Fruit fly (Drosophila melanogaster) whole organism, embryonic: ENCODE results near the gene CG14352.

Experiments used
- Atf3 ChIP-seq: fragments of 200-800 bp; sonication (Bioruptor generic); optimal IDR thresholded peaks from 3 replicates; lab custom pipeline; 2016; ENCODE audit warnings: missing biosample characterization, missing genetic modification characterization
- Blimp-1 ChIP-seq: fragments of 200-800 bp; sonication (Bioruptor generic); optimal IDR thresholded peaks from 3 replicates; lab custom pipeline; 2018; ENCODE audit warnings: missing biosample characterization, missing genetic modification characterization, mild to moderate bottlenecking, moderate library complexity, missing genetic modification reagents
- CG11085 ChIP-seq: fragments of 200-800 bp; sonication (Bioruptor generic); IDR thresholded peaks from 2 replicates; pipeline ENCODE4 v1.3.6; 2022; ENCODE audit warnings: missing biosample characterization, missing genetic modification characterization
- CG11504 ChIP-seq: fragments of 200-800 bp; sonication (Bioruptor generic); optimal IDR thresholded peaks from 3 replicates; lab custom pipeline; 2019; ENCODE audit warnings: missing biosample characterization, mild to moderate bottlenecking, missing genetic modification characterization, moderate library complexity
- CG11696 ChIP-seq: fragments of 200-800 bp; sonication (Bioruptor generic); IDR thresholded peaks from 2 replicates; pipeline ENCODE4 v1.3.6; 2022; ENCODE audit warnings: missing biosample characterization, missing genetic modification characterization
- CG12071 ChIP-seq: fragments of 200-800 bp; sonication (Bioruptor generic); optimal IDR thresholded peaks from 3 replicates; lab custom pipeline; 2018; ENCODE audit warnings: missing biosample characterization, mild to moderate bottlenecking, missing genetic modification characterization
- CG12299 ChIP-seq: fragments of 200-800 bp; sonication (Bioruptor generic); optimal IDR thresholded peaks from 2 replicates; lab custom pipeline; 2018; ENCODE audit warnings: missing biosample characterization, mild to moderate bottlenecking, missing genetic modification characterization
- CG12391 ChIP-seq: fragments of 200-800 bp; sonication (Bioruptor generic); optimal IDR thresholded peaks from 3 replicates; lab custom pipeline; 2018; ENCODE audit warnings: missing biosample characterization, mild to moderate bottlenecking, missing genetic modification characterization, moderate library complexity
- CG12744 ChIP-seq: fragments of 200-800 bp; sonication (Bioruptor generic); optimal IDR thresholded peaks from 2 replicates; lab custom pipeline; 2016; ENCODE audit warnings: missing biosample characterization, missing genetic modification characterization
- CG14710 ChIP-seq: fragments of 200-800 bp; sonication (Bioruptor generic); optimal IDR thresholded peaks from 3 replicates; lab custom pipeline; 2019; ENCODE audit warnings: missing biosample characterization, mild to moderate bottlenecking, missing genetic modification characterization, moderate library complexity
- CG15011 ChIP-seq: fragments of 200-800 bp; sonication (Bioruptor generic); optimal IDR thresholded peaks from 3 replicates; lab custom pipeline; 2018; ENCODE audit warnings: missing biosample characterization, mild to moderate bottlenecking, missing genetic modification characterization
- CG1602 ChIP-seq: fragments of 200-800 bp; sonication (Bioruptor generic); optimal IDR thresholded peaks from 3 replicates; lab custom pipeline; 2016; ENCODE audit warnings: missing biosample characterization, missing genetic modification characterization
- CG1792 ChIP-seq: fragments of 200-800 bp; sonication (Bioruptor generic); optimal IDR thresholded peaks from 2 replicates; lab custom pipeline; 2016; ENCODE audit warnings: missing biosample characterization, missing genetic modification characterization
- CG18262 ChIP-seq: fragments of 200-800 bp; optimal IDR thresholded peaks from 3 replicates; lab custom pipeline; 2019; ENCODE audit warnings: missing biosample characterization, mild to moderate bottlenecking, missing genetic modification characterization, moderate library complexity
- CG1832 ChIP-seq: fragments of 200-800 bp; sonication (Bioruptor generic); optimal IDR thresholded peaks from 2 replicates; lab custom pipeline; 2017; ENCODE audit warnings: missing biosample characterization, mild to moderate bottlenecking, missing genetic modification characterization, inconsistent platforms
- CG18619 ChIP-seq: fragments of 200-800 bp; sonication (Bioruptor generic); optimal IDR thresholded peaks from 3 replicates; lab custom pipeline; 2017; ENCODE audit warnings: missing biosample characterization, mild to moderate bottlenecking, missing genetic modification characterization
- CG2202 ChIP-seq: fragments of 200-800 bp; sonication (Bioruptor generic); optimal IDR thresholded peaks from 2 replicates; lab custom pipeline; 2018; ENCODE audit warnings: missing biosample characterization, mild to moderate bottlenecking, missing genetic modification characterization
- CG32767 ChIP-seq: fragments of 200-800 bp; sonication (Bioruptor generic); IDR thresholded peaks from 2 replicates; pipeline ENCODE4 v1.3.6; 2022; ENCODE audit warnings: missing biosample characterization, missing genetic modification characterization
- CG3847 ChIP-seq: fragments of 200-800 bp; sonication (Bioruptor generic); IDR thresholded peaks from 2 replicates; pipeline ENCODE4 v1.3.6; 2022; ENCODE audit warnings: missing biosample characterization, missing genetic modification characterization
- CG4854 ChIP-seq: fragments of 200-800 bp; sonication (Bioruptor generic); optimal IDR thresholded peaks from 2 replicates; lab custom pipeline; 2016; ENCODE audit warnings: missing biosample characterization, missing genetic modification characterization, inconsistent platforms
- CG5245 ChIP-seq: fragments of 200-800 bp; sonication (Bioruptor generic); optimal IDR thresholded peaks from 3 replicates; lab custom pipeline; 2016; ENCODE audit warnings: missing biosample characterization, missing genetic modification characterization
- CG7786 ChIP-seq: fragments of 200-800 bp; sonication (Bioruptor generic); optimal IDR thresholded peaks from 2 replicates; lab custom pipeline; 2016; ENCODE audit warnings: missing biosample characterization, missing genetic modification characterization
- CG8944 ChIP-seq: fragments of 200-800 bp; sonication (Bioruptor generic); optimal IDR thresholded peaks from 3 replicates; lab custom pipeline; 2016; ENCODE audit warnings: missing biosample characterization, missing genetic modification characterization
- CHES-1-like ChIP-seq: fragments of 200-800 bp; sonication (Bioruptor generic); optimal IDR thresholded peaks from 2 replicates; lab custom pipeline; 2016; ENCODE audit warnings: missing biosample characterization, missing genetic modification characterization
- CTCF ChIP-seq: fragments of 200-800 bp; sonication (Bioruptor generic); optimal IDR thresholded peaks from 2 replicates; lab custom pipeline; 2017; ENCODE audit warnings: missing biosample characterization, mild to moderate bottlenecking, missing genetic modification characterization, moderate library complexity
- CoRest ChIP-seq: fragments of 200-800 bp; sonication (Bioruptor generic); optimal IDR thresholded peaks from 3 replicates; lab custom pipeline; 2018; ENCODE audit warnings: missing biosample characterization, mild to moderate bottlenecking, missing genetic modification characterization, moderate library complexity
- Dad ChIP-seq: fragments of 200-800 bp; sonication (Bioruptor generic); optimal IDR thresholded peaks from 3 replicates; lab custom pipeline; 2016; ENCODE audit warnings: missing biosample characterization, missing genetic modification characterization
- Dip3 ChIP-seq: fragments of 200-800 bp; sonication (Bioruptor generic); optimal IDR thresholded peaks from 3 replicates; lab custom pipeline; 2016; ENCODE audit warnings: missing biosample characterization, missing genetic modification characterization
- Ets65A ChIP-seq: fragments of 200-800 bp; sonication (Bioruptor generic); peaks from one replicate; lab custom pipeline; 2016; ENCODE audit warnings: missing biosample characterization, missing genetic modification characterization
- Fer3 ChIP-seq: fragments of 200-800 bp; sonication (Bioruptor generic); optimal IDR thresholded peaks from 2 replicates; lab custom pipeline; 2018; ENCODE audit warnings: missing biosample characterization, mild to moderate bottlenecking, missing genetic modification characterization, moderate library complexity
- H15 ChIP-seq: fragments of 200-800 bp; sonication (Bioruptor generic); IDR thresholded peaks from 3 replicates; pipeline ENCODE4 v1.3.6; 2022; ENCODE audit warnings: missing biosample characterization, missing genetic modification characterization
- Hand ChIP-seq: fragments of 200-800 bp; sonication (Bioruptor generic); optimal IDR thresholded peaks from 2 replicates; lab custom pipeline; 2017; ENCODE audit warnings: mild to moderate bottlenecking, missing biosample characterization, missing genetic modification reagents, missing genetic modification characterization
- Lhr ChIP-seq: fragments of 200-800 bp; sonication (Bioruptor generic); optimal IDR thresholded peaks from 3 replicates; lab custom pipeline; 2017; ENCODE audit warnings: mild to moderate bottlenecking, missing biosample characterization, missing genetic modification reagents, missing genetic modification characterization
- Lim3 ChIP-seq: fragments of 200-800 bp; sonication (Bioruptor generic); IDR thresholded peaks from 2 replicates; pipeline ENCODE4 v1.3.6; 2022; ENCODE audit warnings: missing biosample characterization, missing genetic modification characterization
- Lpt ChIP-seq: fragments of >200 bp; optimal IDR thresholded peaks from 2 replicates; lab custom pipeline; 2018; ENCODE audit warnings: missing biosample characterization, missing genetic modification characterization
- NK7.1 ChIP-seq: fragments of 200-800 bp; sonication (Bioruptor generic); optimal IDR thresholded peaks from 3 replicates; lab custom pipeline; 2016; ENCODE audit warnings: missing biosample characterization, missing genetic modification characterization
- Rx ChIP-seq: fragments of 200-800 bp; sonication (Bioruptor generic); IDR thresholded peaks from 2 replicates; pipeline ENCODE4 v1.3.6; 2022; ENCODE audit warnings: missing biosample characterization, missing genetic modification characterization
- Taf1 ChIP-seq: fragments of 200-800 bp; sonication (Bioruptor generic); IDR thresholded peaks from 2 replicates; pipeline ENCODE4 v1.3.6; 2022; ENCODE audit warnings: missing biosample characterization, missing genetic modification characterization
- Trl ChIP-seq, 3 experiments: fragments of >200 bp in 2 of 3; fragments of 200-800 bp in 1 of 3; sonication (Bioruptor generic) in 1 of 3; optimal IDR thresholded peaks; 2 replicates in 1 of 3; 3 replicates in 2 of 3; lab custom pipeline; 2016 to 2017; ENCODE audit warnings: missing biosample characterization in 1 of 3, missing genetic modification characterization in 1 of 3
- ap ChIP-seq: fragments of 200-800 bp; sonication (Bioruptor generic); IDR thresholded peaks from 2 replicates; pipeline ENCODE4 v1.3.6; 2022; ENCODE audit warnings: missing biosample characterization, missing genetic modification characterization
- bab2 ChIP-seq: fragments of 200-800 bp; sonication (Bioruptor generic); optimal IDR thresholded peaks from 2 replicates; lab custom pipeline; 2016; ENCODE audit warnings: missing biosample characterization, missing genetic modification characterization
- emc ChIP-seq: fragments of 200-800 bp; sonication (Bioruptor generic); optimal IDR thresholded peaks from 2 replicates; lab custom pipeline; 2016; ENCODE audit warnings: missing biosample characterization, missing genetic modification characterization
- gem ChIP-seq: fragments of 200-800 bp; sonication (Bioruptor generic); optimal IDR thresholded peaks from 2 replicates; lab custom pipeline; 2019; ENCODE audit warnings: missing biosample characterization, mild to moderate bottlenecking, missing genetic modification characterization, moderate library complexity
- her ChIP-seq: fragments of 200-800 bp; sonication (Bioruptor generic); optimal IDR thresholded peaks from 2 replicates; lab custom pipeline; 2016; ENCODE audit warnings: missing biosample characterization, missing genetic modification characterization
- kni ChIP-seq: fragments of 200-800 bp; sonication (Bioruptor generic); optimal IDR thresholded peaks from 3 replicates; lab custom pipeline; 2017; ENCODE audit warnings: mild to moderate bottlenecking, missing biosample characterization, missing genetic modification reagents, missing genetic modification characterization
- lov ChIP-seq, 2 experiments: fragments of 200-800 bp in 1 of 2; fragments of >200 bp in 1 of 2; sonication (Bioruptor generic) in 1 of 2; IDR thresholded peaks in 1 of 2; optimal IDR thresholded peaks in 1 of 2; 2 replicates in 1 of 2; 3 replicates in 1 of 2; pipeline versions ENCODE4 v1.3.6 to Lab custom; 2017 to 2022; ENCODE audit warnings: missing biosample characterization in 1 of 2, missing genetic modification characterization in 1 of 2
- mld ChIP-seq: fragments of 200-800 bp; sonication (Bioruptor generic); IDR thresholded peaks from 3 replicates; pipeline ENCODE4 v1.3.6; 2022; ENCODE audit warnings: missing biosample characterization, missing genetic modification characterization; ENCODE audit not compliant: partially characterized antibody
- run ChIP-seq: fragments of 200-800 bp; sonication (Bioruptor generic); optimal IDR thresholded peaks from 3 replicates; lab custom pipeline; 2018; ENCODE audit warnings: missing biosample characterization, mild to moderate bottlenecking, missing genetic modification characterization
- sd ChIP-seq: fragments of 200-800 bp; sonication (Bioruptor generic); optimal IDR thresholded peaks from 3 replicates; lab custom pipeline; 2018; ENCODE audit warnings: missing biosample characterization, mild to moderate bottlenecking, missing genetic modification characterization, moderate library complexity
- sisA ChIP-seq: fragments of 200-800 bp; sonication (Bioruptor generic); IDR thresholded peaks from 2 replicates; pipeline ENCODE4 v1.3.6; 2022; ENCODE audit warnings: missing biosample characterization, missing genetic modification characterization
- vfl ChIP-seq: fragments of 200-800 bp; sonication (Bioruptor generic); optimal IDR thresholded peaks from 2 replicates; lab custom pipeline; 2016; ENCODE audit warnings: missing biosample characterization, missing genetic modification characterization

Gene CG14352

dm6 chr2L:1615753-1616152, 4.5 kb downstream of the CG14352 start (continued):
- TF ChIP-seq mld (GFP tag; lab: Robert Waterston, UW) (no peak), CG18619 (GFP tag; lab: Kevin White, UChicago) (peak; percentile 48), CG18262 (tag; lab: Kevin White, UChicago) (peak; percentile 71), NK7.1 (GFP tag; lab: Kevin White, UChicago) (peak; percentile 5), CG8944 (peak; percentile 44), CG3847 (GFP tag; lab: Robert Waterston, UW) (peak; percentile 32; the same call in 1 of the 2 replicates), vfl (GFP tag; lab: Kevin White, UChicago) (no peak), gem (tag; lab: Kevin White, UChicago) (peak; percentile 74), CG12299 (tag; lab: Kevin White, UChicago) (peak; percentile 49), Ets65A (GFP tag; lab: Kevin White, UChicago) (peak; percentile 88), her (GFP tag; lab: Kevin White, UChicago) (no peak), ap (GFP tag; lab: Robert Waterston, UW) (peak; percentile 32; the same call in 1 of the 2 replicates), Trl (optimal IDR thresholded peaks at IDR 0.05; lab: Kevin White, UChicago) (no peak), Trl (GFP tag; optimal IDR thresholded peaks at IDR 0.05; lab: Kevin White, UChicago) (peak; percentile 20), CG11696 (GFP tag; lab: Robert Waterston, UW) (peak; percentile 49), CG1792 (GFP tag; lab: Kevin White, UChicago) (no peak), CG7786 (peak; percentile 26), Fer3 (tag; lab: Kevin White, UChicago) (peak; percentile 63), CG12391 (tag; lab: Kevin White, UChicago) (peak; percentile 67), lov (optimal IDR thresholded peaks at IDR 0.05; lab: Kevin White, UChicago) (no peak), lov (GFP tag; IDR thresholded peaks at IDR 0.05; lab: Robert Waterston, UW) (no peak), CG2202 (tag; lab: Kevin White, UChicago) (no peak), CHES-1-like (GFP tag; lab: Kevin White, UChicago) (peak; percentile 17), sisA (GFP tag; lab: Robert Waterston, UW) (peak; percentile 66), CG12744 (peak; percentile 11), Taf1 (GFP tag; lab: Robert Waterston, UW) (no peak), CG12071 (GFP tag; lab: Kevin White, UChicago) (peak; percentile 49), Atf3 (GFP tag; lab: Kevin White, UChicago) (peak; percentile 15), emc (GFP tag; lab: Kevin White, UChicago) (no peak), Hand (GFP tag; lab: Kevin White, UChicago) (peak; percentile 66), sd (tag; lab: Kevin White, UChicago) (peak; percentile 19), CG14710 (tag; lab: Kevin White, UChicago) (peak; percentile 42), Lpt (no peak), CG15011 (GFP tag; lab: Kevin White, UChicago) (peak; percentile 22), Dip3 (GFP tag; lab: Kevin White, UChicago) (peak; percentile 5), Rx (0 out of 2 replicates have a peak, but pooled peaks have one; percentile 26), CG32767 (GFP tag; lab: Robert Waterston, UW) (peak; percentile 28; the same call in 1 of the 2 replicates), CG11504 (tag; lab: Kevin White, UChicago) (peak; percentile 82), CG4854 (peak; percentile 19), run (tag; lab: Kevin White, UChicago) (peak; percentile 15), Blimp-1 (GFP tag; lab: Kevin White, UChicago) (peak; percentile 73), CTCF (no peak), CG1832 (GFP tag; lab: Kevin White, UChicago) (no peak), H15 (GFP tag; lab: Robert Waterston, UW) (peak; percentile 30; the same call in 1 of the 3 replicates), Lim3 (GFP tag; lab: Robert Waterston, UW) (no peak), CG1602 (GFP tag; lab: Kevin White, UChicago) (peak; percentile 35), CG5245 (GFP tag; lab: Kevin White, UChicago) (peak; percentile 43), Dad (GFP tag; lab: Kevin White, UChicago) (peak; percentile 25), kni (no peak), CG11085 (GFP tag; lab: Robert Waterston, UW) (no peak; the same call in 1 of the 2 replicates), CoRest (peak; percentile 53), Lhr (GFP tag; lab: Kevin White, UChicago) (no peak), bab2 (peak; percentile 65)
